Worm (Caenorhabditis elegans) whole organism, L3 larva: ENCODE measurements around the gene F53B3.6.

Experiments
- ZK546.5 ChIP-seq: sonication (generic microtip); optimal IDR thresholded peaks from 2 replicates; lab custom pipeline; 2017; ENCODE audit warnings: missing biosample characterization, missing genetic modification characterization
- ama-1 ChIP-seq: fragments of 150-350 bp; optimal IDR thresholded peaks from 2 replicates; lab custom pipeline; 2018
- ceh-82 ChIP-seq: fragments of 150-350 bp; optimal IDR thresholded peaks from 2 replicates; lab custom pipeline; 2014; ENCODE audit warnings: missing biosample characterization, missing genetic modification characterization
- fos-1 ChIP-seq: fragments of 150-350 bp; optimal IDR thresholded peaks from 2 replicates; lab custom pipeline; 2014; ENCODE audit warnings: missing biosample characterization, missing genetic modification characterization
- lin-39 ChIP-seq: fragments of 150-350 bp; optimal IDR thresholded peaks from 2 replicates; lab custom pipeline; 2018; ENCODE audit warnings: missing biosample characterization, missing genetic modification reagents, missing genetic modification characterization
- nhr-23 ChIP-seq: fragments of 150-350 bp; optimal IDR thresholded peaks from 2 replicates; lab custom pipeline; 2014; ENCODE audit warnings: missing biosample characterization, missing genetic modification reagents, missing genetic modification characterization

DNA sequence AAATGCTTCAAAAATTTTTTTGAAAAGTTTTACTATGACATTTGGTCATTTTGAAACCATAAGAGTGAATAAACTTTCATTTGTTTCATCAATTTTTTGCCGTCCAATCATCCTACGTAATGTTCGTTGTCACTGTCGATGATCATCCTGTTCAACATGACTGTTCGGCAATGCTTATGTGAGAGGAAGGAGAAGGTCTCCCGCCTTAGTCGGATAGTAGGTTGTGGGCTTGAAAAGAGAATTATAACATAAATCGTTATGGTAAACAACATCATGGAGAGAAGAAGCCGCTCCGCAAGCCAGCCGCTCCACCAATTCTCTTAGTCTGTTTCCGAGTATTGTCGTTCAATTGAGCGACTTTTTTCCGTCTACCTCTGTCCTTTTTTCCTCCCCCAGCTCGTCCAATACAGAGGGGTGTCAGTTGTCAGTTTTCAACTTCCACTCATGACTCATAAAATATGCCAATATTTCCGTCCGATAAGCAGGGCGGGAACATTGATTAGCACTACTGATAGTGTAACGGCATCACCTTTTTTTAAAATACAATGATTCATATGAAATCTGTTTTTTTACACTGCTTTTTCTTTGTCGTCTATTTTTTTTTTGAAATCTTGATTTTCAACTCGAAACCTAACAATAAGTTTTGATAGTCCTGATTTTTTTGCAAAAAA, 42.2 kb downstream of the F53B3.6 start:
- TF ChIP-seq lin-39 (tag; lab: Kevin White, UChicago) (no peak), ama-1 (lab: Kevin White, UChicago) (peak; percentile 12), ZK546.5 (no peak), fos-1 (tag; lab: Kevin White, UChicago) (no peak), nhr-23 (no peak), ceh-82 (tag; lab: Kevin White, UChicago) (no peak)
